Fruit fly (Drosophila melanogaster) whole organism, embryonic: ENCODE measurements around the gene SdhC.

Experiments used
- Ada2b ChIP-seq: fragments of 200-800 bp; sonication (Bioruptor generic); IDR thresholded peaks from 2 replicates; pipeline ENCODE4 v1.3.6; 2022; ENCODE audit warnings: missing biosample characterization, missing genetic modification characterization
- BtbVII ChIP-seq: fragments of 200-800 bp; sonication (Bioruptor generic); optimal IDR thresholded peaks from 3 replicates; lab custom pipeline; 2017; ENCODE audit warnings: missing biosample characterization, mild to moderate bottlenecking, missing genetic modification characterization
- CG1024 ChIP-seq: fragments of 200-800 bp; sonication (Bioruptor generic); IDR thresholded peaks from 2 replicates; pipeline ENCODE4 v1.3.6; 2022; ENCODE audit warnings: missing biosample characterization, missing genetic modification characterization
- CG10267 ChIP-seq: fragments of 200-800 bp; sonication (Bioruptor generic); optimal IDR thresholded peaks from 2 replicates; lab custom pipeline; 2018; ENCODE audit warnings: missing biosample characterization, mild to moderate bottlenecking, missing genetic modification characterization, moderate library complexity
- CG10565 ChIP-seq: fragments of 200-800 bp; sonication (Bioruptor generic); optimal IDR thresholded peaks from 3 replicates; lab custom pipeline; 2016; ENCODE audit warnings: missing biosample characterization, mild to moderate bottlenecking, missing genetic modification characterization
- CG10654 ChIP-seq: fragments of 200-800 bp; sonication (Bioruptor generic); optimal IDR thresholded peaks from 2 replicates; lab custom pipeline; 2016; ENCODE audit warnings: missing biosample characterization, missing genetic modification characterization
- CG11247 ChIP-seq: fragments of 200-800 bp; sonication (Bioruptor generic); IDR thresholded peaks from 2 replicates; pipeline ENCODE4 v1.3.6; 2022; ENCODE audit warnings: missing biosample characterization, missing genetic modification characterization
- CG12104 ChIP-seq: fragments of 200-800 bp; sonication (Bioruptor generic); optimal IDR thresholded peaks from 3 replicates; lab custom pipeline; 2016; ENCODE audit warnings: missing biosample characterization, missing genetic modification characterization
- CG12769 ChIP-seq: fragments of 200-800 bp; sonication (Bioruptor generic); optimal IDR thresholded peaks from 2 replicates; lab custom pipeline; 2019; ENCODE audit warnings: missing biosample characterization, mild to moderate bottlenecking, missing genetic modification characterization, moderate library complexity
- CG15696 ChIP-seq: fragments of 200-800 bp; sonication (Bioruptor generic); optimal IDR thresholded peaks from 2 replicates; lab custom pipeline; 2019; ENCODE audit warnings: missing biosample characterization, mild to moderate bottlenecking, missing genetic modification characterization, moderate library complexity
- CG1602 ChIP-seq: fragments of 200-800 bp; sonication (Bioruptor generic); optimal IDR thresholded peaks from 3 replicates; lab custom pipeline; 2016; ENCODE audit warnings: missing biosample characterization, missing genetic modification characterization
- CG17568 ChIP-seq: fragments of 200-800 bp; sonication (Bioruptor generic); optimal IDR thresholded peaks from 2 replicates; lab custom pipeline; 2018; ENCODE audit warnings: missing biosample characterization, mild to moderate bottlenecking, missing genetic modification characterization, moderate library complexity
- CG30403 ChIP-seq: fragments of 200-800 bp; sonication (Bioruptor generic); optimal IDR thresholded peaks from 3 replicates; lab custom pipeline; 2016; ENCODE audit warnings: missing biosample characterization, missing genetic modification characterization
- CG3407 ChIP-seq: fragments of 200-800 bp; sonication (Bioruptor generic); optimal IDR thresholded peaks from 2 replicates; lab custom pipeline; 2018; ENCODE audit warnings: missing biosample characterization, mild to moderate bottlenecking, missing genetic modification characterization
- CG4282 ChIP-seq: fragments of 200-800 bp; sonication (Bioruptor generic); optimal IDR thresholded peaks from 2 replicates; lab custom pipeline; 2016; ENCODE audit warnings: missing biosample characterization, missing genetic modification characterization
- CG5180 ChIP-seq: fragments of 200-800 bp; sonication (Bioruptor generic); optimal IDR thresholded peaks from 3 replicates; lab custom pipeline; 2017; ENCODE audit warnings: missing biosample characterization, missing genetic modification characterization, mild to moderate bottlenecking, moderate library complexity, missing genetic modification reagents
- CG7372 ChIP-seq: fragments of 200-800 bp; sonication (Bioruptor generic); IDR thresholded peaks from 2 replicates; pipeline ENCODE4 v1.3.6; 2022; ENCODE audit warnings: missing biosample characterization, missing genetic modification characterization
- CG8281 ChIP-seq: fragments of 200-800 bp; sonication (Bioruptor generic); optimal IDR thresholded peaks from 2 replicates; lab custom pipeline; 2018; ENCODE audit warnings: missing biosample characterization, mild to moderate bottlenecking, missing genetic modification characterization, moderate library complexity
- CG8388 ChIP-seq: fragments of 200-800 bp; sonication (Bioruptor generic); optimal IDR thresholded peaks from 2 replicates; lab custom pipeline; 2019; ENCODE audit warnings: missing biosample characterization, mild to moderate bottlenecking, missing genetic modification characterization, moderate library complexity
- CG8765 ChIP-seq: fragments of 200-800 bp; sonication (Bioruptor generic); IDR thresholded peaks from 2 replicates; pipeline ENCODE4 v1.3.6; 2022; ENCODE audit warnings: missing biosample characterization, missing genetic modification characterization
- D19B ChIP-seq: fragments of 200-800 bp; sonication (Bioruptor generic); optimal IDR thresholded peaks from 2 replicates; lab custom pipeline; 2017; ENCODE audit warnings: missing biosample characterization, mild to moderate bottlenecking, missing genetic modification characterization
- Drgx ChIP-seq: fragments of 200-800 bp; sonication (Bioruptor generic); IDR thresholded peaks from 2 replicates; pipeline ENCODE4 v1.3.6; 2022; ENCODE audit warnings: missing biosample characterization, missing genetic modification characterization
- Gug ChIP-seq: fragments of 200-800 bp; sonication (Bioruptor generic); IDR thresholded peaks from 4 replicates; pipeline ENCODE4 v1.3.6; 2022; ENCODE audit warnings: missing biosample characterization, missing genetic modification characterization
- HLH3B ChIP-seq: fragments of 200-800 bp; sonication (Bioruptor generic); IDR thresholded peaks from 2 replicates; pipeline ENCODE4 v1.3.6; 2022; ENCODE audit warnings: missing biosample characterization, missing genetic modification characterization
- Meics ChIP-seq: fragments of 200-800 bp; sonication (Bioruptor generic); optimal IDR thresholded peaks from 2 replicates; lab custom pipeline; 2017; ENCODE audit warnings: missing biosample characterization, mild to moderate bottlenecking, missing genetic modification characterization
- Scr ChIP-seq: fragments of 200-800 bp; sonication (Bioruptor generic); IDR thresholded peaks from 2 replicates; pipeline ENCODE4 v1.3.6; 2022; ENCODE audit warnings: missing biosample characterization, missing genetic modification characterization; ENCODE audit not compliant: partially characterized antibody
- Side ChIP-seq: fragments of 200-800 bp; sonication (Bioruptor generic); optimal IDR thresholded peaks from 2 replicates; lab custom pipeline; 2016; ENCODE audit warnings: missing biosample characterization, missing genetic modification characterization
- Sry-δ ChIP-seq: fragments of 200-800 bp; sonication (Bioruptor generic); optimal IDR thresholded peaks from 2 replicates; lab custom pipeline; 2016; ENCODE audit warnings: missing biosample characterization, missing genetic modification characterization
- Ssrp ChIP-seq: fragments of 200-800 bp; sonication (Bioruptor generic); optimal IDR thresholded peaks from 2 replicates; lab custom pipeline; 2018; ENCODE audit warnings: missing biosample characterization, mild to moderate bottlenecking, missing genetic modification characterization, moderate library complexity
- TFAM ChIP-seq: fragments of 200-800 bp; sonication (Bioruptor generic); optimal IDR thresholded peaks from 2 replicates; lab custom pipeline; 2017; ENCODE audit warnings: missing biosample characterization, missing genetic modification characterization, inconsistent platforms
- abd-A ChIP-seq: fragments of 200-800 bp; sonication (Bioruptor generic); optimal IDR thresholded peaks from 3 replicates; lab custom pipeline; 2019; ENCODE audit warnings: missing biosample characterization, mild to moderate bottlenecking, missing genetic modification characterization, moderate library complexity
- bowl ChIP-seq: fragments of 200-800 bp; sonication (Bioruptor generic); IDR thresholded peaks from 2 replicates; pipeline ENCODE4 v1.3.6; 2022; ENCODE audit warnings: missing biosample characterization, missing genetic modification characterization
- chn ChIP-seq: fragments of 200-800 bp; sonication (Bioruptor generic); optimal IDR thresholded peaks from 2 replicates; lab custom pipeline; 2016; ENCODE audit warnings: missing biosample characterization, missing genetic modification characterization
- crc ChIP-seq: fragments of 200-800 bp; sonication (Bioruptor generic); optimal IDR thresholded peaks from 2 replicates; lab custom pipeline; 2016; ENCODE audit warnings: missing biosample characterization, missing genetic modification characterization
- dati ChIP-seq: fragments of 200-800 bp; sonication (Bioruptor generic); IDR thresholded peaks from 2 replicates; pipeline ENCODE4 v1.3.6; 2022; ENCODE audit warnings: missing biosample characterization, missing genetic modification characterization
- dmrt99B ChIP-seq: fragments of 200-800 bp; sonication (Bioruptor generic); optimal IDR thresholded peaks from 2 replicates; lab custom pipeline; 2018; ENCODE audit warnings: missing biosample characterization, mild to moderate bottlenecking, missing genetic modification characterization, moderate library complexity
- dysf ChIP-seq: fragments of 200-800 bp; sonication (Bioruptor generic); IDR thresholded peaks from 3 replicates; pipeline ENCODE4 v1.3.6; 2022; ENCODE audit warnings: missing biosample characterization, missing genetic modification characterization
- esg ChIP-seq: fragments of 200-800 bp; sonication (Bioruptor generic); conservative IDR thresholded peaks from 2 replicates; pipeline ENCODE4 v1.3.6; 2022; ENCODE audit warnings: missing biosample characterization, missing genetic modification characterization
- grau ChIP-seq: fragments of 200-800 bp; optimal IDR thresholded peaks from 3 replicates; lab custom pipeline; 2019; ENCODE audit warnings: missing biosample characterization, mild to moderate bottlenecking, missing genetic modification characterization, moderate library complexity
- hb ChIP-seq: fragments of 200-800 bp; sonication (Bioruptor generic); IDR thresholded peaks from 3 replicates; pipeline ENCODE4 v1.3.6; 2022; ENCODE audit warnings: missing biosample characterization, missing genetic modification characterization; ENCODE audit not compliant: partially characterized antibody
- inv ChIP-seq: fragments of 200-800 bp; sonication (Bioruptor generic); IDR thresholded peaks from 2 replicates; pipeline ENCODE4 v1.3.6; 2022; ENCODE audit warnings: missing biosample characterization, missing genetic modification characterization; ENCODE audit not compliant: partially characterized antibody
- klu ChIP-seq: fragments of 200-800 bp; sonication (Bioruptor generic); IDR thresholded peaks from 2 replicates; pipeline ENCODE4 v1.3.6; 2022; ENCODE audit warnings: missing biosample characterization, missing genetic modification characterization
- nerfin-1 ChIP-seq: fragments of 200-800 bp; sonication (Bioruptor generic); optimal IDR thresholded peaks from 3 replicates; lab custom pipeline; 2019; ENCODE audit warnings: missing biosample characterization, mild to moderate bottlenecking, missing genetic modification characterization, moderate library complexity
- nom ChIP-seq: fragments of 200-800 bp; sonication (Bioruptor generic); optimal IDR thresholded peaks from 2 replicates; lab custom pipeline; 2017; ENCODE audit warnings: missing biosample characterization, missing genetic modification characterization, mild to moderate bottlenecking, moderate library complexity, missing genetic modification reagents
- pfk ChIP-seq: fragments of 200-800 bp; sonication (Bioruptor generic); optimal IDR thresholded peaks from 2 replicates; lab custom pipeline; 2018; ENCODE audit warnings: missing biosample characterization, mild to moderate bottlenecking, missing genetic modification characterization, moderate library complexity
- repo ChIP-seq: fragments of 200-800 bp; sonication (Bioruptor generic); optimal IDR thresholded peaks from 2 replicates; lab custom pipeline; 2016; ENCODE audit warnings: missing biosample characterization, missing genetic modification characterization
- seq ChIP-seq: fragments of 200-800 bp; sonication (Bioruptor generic); IDR thresholded peaks from 2 replicates; pipeline ENCODE4 v1.3.6; 2022; ENCODE audit warnings: missing biosample characterization, missing genetic modification characterization
- sob ChIP-seq: fragments of 200-800 bp; sonication (Bioruptor generic); IDR thresholded peaks from 2 replicates; pipeline ENCODE4 v1.3.6; 2022; ENCODE audit warnings: missing biosample characterization, missing genetic modification characterization
- sr ChIP-seq: fragments of 200-800 bp; sonication (Bioruptor generic); IDR thresholded peaks from 3 replicates; pipeline ENCODE4 v1.3.6; 2022; ENCODE audit warnings: missing biosample characterization, missing genetic modification characterization
- ttk ChIP-seq: fragments of 200-800 bp; sonication (Bioruptor generic); IDR thresholded peaks from 2 replicates; pipeline ENCODE4 v2.1.2; 2022; ENCODE audit warnings: missing biosample characterization, missing genetic modification characterization
- tx ChIP-seq: fragments of 200-800 bp; sonication (Bioruptor generic); optimal IDR thresholded peaks from 2 replicates; lab custom pipeline; 2016; ENCODE audit warnings: missing biosample characterization, missing genetic modification characterization

SdhC gene

DNA sequence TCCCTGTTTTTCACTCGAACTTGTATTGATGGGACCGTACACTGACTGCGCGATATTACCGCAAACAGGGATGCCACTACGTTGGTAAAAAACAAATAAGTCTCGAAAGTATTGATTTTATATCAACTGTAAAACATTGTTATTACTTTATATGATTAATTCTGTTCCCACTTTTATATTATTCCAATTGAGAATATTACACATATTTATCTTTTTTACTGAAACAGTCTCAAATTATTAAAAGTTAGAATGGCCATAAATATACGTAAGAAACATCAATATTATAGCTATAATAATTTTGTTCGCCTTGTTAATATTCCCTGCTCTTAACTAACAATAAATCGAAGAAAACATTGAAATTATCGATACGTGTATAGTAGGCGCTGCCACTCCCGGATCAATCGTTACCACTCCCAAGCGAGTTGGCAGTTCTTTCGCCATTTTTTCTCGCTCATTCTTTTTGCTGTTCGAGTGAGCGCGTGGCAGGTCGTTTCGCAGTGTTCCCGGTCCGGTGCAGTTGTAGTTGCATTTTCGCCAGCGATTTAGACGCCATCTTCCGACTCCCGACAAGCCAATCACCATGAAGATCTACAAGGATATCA, at the start of gene SdhC, which contains the start of gene Tctp (continued):
- TF ChIP-seq BtbVII (GFP tag; lab: Kevin White, UChicago) = no peak
- no peak; the same call in 3 of the 4 replicates for TF ChIP-seq Gug (GFP tag; lab: Robert Waterston, UW)
- no peak for TF ChIP-seq CG8765
- peak; percentile 15 for TF ChIP-seq CG10654 (GFP tag; lab: Kevin White, UChicago)
- 0 out of 2 replicates have a peak, but pooled peaks have one; percentile 7 for TF ChIP-seq Drgx (GFP tag; lab: Robert Waterston, UW)
- no peak for TF ChIP-seq CG1024 (GFP tag; lab: Robert Waterston, UW)
- no peak for TF ChIP-seq HLH3B (GFP tag; lab: Robert Waterston, UW)
- no peak for TF ChIP-seq tx (GFP tag; lab: Kevin White, UChicago)
- TF ChIP-seq CG12769 (tag; lab: Kevin White, UChicago) = peak; percentile 66
- no peak for TF ChIP-seq CG17568 (GFP tag; lab: Kevin White, UChicago)
- no peak for TF ChIP-seq klu (GFP tag; lab: Robert Waterston, UW)
- TF ChIP-seq TFAM (GFP tag; lab: Kevin White, UChicago) = no peak
- no peak for TF ChIP-seq Side (GFP tag; lab: Kevin White, UChicago)
- TF ChIP-seq CG12104 (GFP tag; lab: Kevin White, UChicago) = peak; percentile 40
- peak; percentile 9 for TF ChIP-seq nerfin-1 (tag; lab: Kevin White, UChicago)
- TF ChIP-seq Meics = peak; percentile 62
- TF ChIP-seq CG11247 (GFP tag; lab: Robert Waterston, UW) = no peak
- peak; percentile 27 for TF ChIP-seq pfk (GFP tag; lab: Kevin White, UChicago)
- no peak for TF ChIP-seq abd-A
- no peak for TF ChIP-seq crc (GFP tag; lab: Kevin White, UChicago)
- TF ChIP-seq Ada2b (GFP tag; lab: Robert Waterston, UW) = no peak
- TF ChIP-seq CG15696 (tag; lab: Kevin White, UChicago) = peak; percentile 57
- TF ChIP-seq CG8388 (GFP tag; lab: Kevin White, UChicago) = peak; percentile 15
- TF ChIP-seq Scr (GFP tag; lab: Robert Waterston, UW) = peak; percentile 64
- peak; percentile 9 for TF ChIP-seq dmrt99B
- TF ChIP-seq nom (GFP tag; lab: Kevin White, UChicago) = peak; percentile 73
- no peak for TF ChIP-seq dysf (GFP tag; lab: Robert Waterston, UW)
- no peak for TF ChIP-seq CG8281 (tag; lab: Kevin White, UChicago)
- no peak for TF ChIP-seq sob (GFP tag; lab: Robert Waterston, UW)
- TF ChIP-seq repo (GFP tag; lab: Kevin White, UChicago) = no peak
- no peak for TF ChIP-seq sr (GFP tag; lab: Robert Waterston, UW)
- no peak for TF ChIP-seq ttk
- TF ChIP-seq Sry-δ (GFP tag; lab: Kevin White, UChicago) = peak; percentile 72
- TF ChIP-seq CG30403 = peak; percentile 76
- TF ChIP-seq bowl = no peak
- no peak for TF ChIP-seq esg (GFP tag; lab: Robert Waterston, UW)
- no peak for TF ChIP-seq hb (GFP tag; lab: Robert Waterston, UW)
- TF ChIP-seq CG1602 (GFP tag; lab: Kevin White, UChicago) = peak; percentile 0
- no peak for TF ChIP-seq CG4282
- TF ChIP-seq dati (GFP tag; lab: Robert Waterston, UW) = no peak
- no peak for TF ChIP-seq CG10565 (GFP tag; lab: Kevin White, UChicago)
- no peak for TF ChIP-seq seq (GFP tag; lab: Robert Waterston, UW)
- peak; percentile 2 for TF ChIP-seq CG5180 (GFP tag; lab: Kevin White, UChicago)
- TF ChIP-seq chn (GFP tag; lab: Kevin White, UChicago) = no peak
- no peak for TF ChIP-seq Ssrp (tag; lab: Kevin White, UChicago)
- peak; percentile 15 for TF ChIP-seq D19B (GFP tag; lab: Kevin White, UChicago)
- no peak for TF ChIP-seq CG7372 (GFP tag; lab: Robert Waterston, UW)
- no peak for TF ChIP-seq CG3407 (GFP tag; lab: Kevin White, UChicago)
- TF ChIP-seq inv (GFP tag; lab: Robert Waterston, UW) = peak; percentile 25; the same call in 1 of the 2 replicates
- TF ChIP-seq CG10267 = peak; percentile 76
- TF ChIP-seq grau (tag; lab: Kevin White, UChicago) = peak; percentile 61
